Worm (Caenorhabditis elegans) whole organism, mixed stage, embryonic: ENCODE measurements around the gene F26A1.9.

Experiments
- M03D4.4 ChIP-seq: sonication (generic microtip); optimal IDR thresholded peaks from 2 replicates; lab custom pipeline; 2017; ENCODE audit warnings: mild to moderate bottlenecking, missing genetic modification characterization, missing compliant biosample characterization
- bed-3 ChIP-seq: fragments of 200-800 bp; sonication (Bioruptor generic); optimal IDR thresholded peaks from 3 replicates; lab custom pipeline; 2018; ENCODE audit warnings: mild to moderate bottlenecking, missing genetic modification characterization, moderate library complexity, missing compliant biosample characterization
- blmp-1 ChIP-seq: fragments of 150-350 bp; optimal IDR thresholded peaks from 2 replicates; lab custom pipeline; 2014; ENCODE audit warnings: missing biosample characterization, missing genetic modification characterization
- ceh-39 ChIP-seq: fragments of 150-350 bp; optimal IDR thresholded peaks from 2 replicates; lab custom pipeline; 2014; ENCODE audit warnings: missing biosample characterization, missing genetic modification characterization
- ceh-43 ChIP-seq: fragments of 200-800 bp; sonication (Bioruptor generic); optimal IDR thresholded peaks from 2 replicates; lab custom pipeline; 2018; ENCODE audit warnings: mild to moderate bottlenecking, missing genetic modification characterization, moderate library complexity, missing compliant biosample characterization
- ceh-83 ChIP-seq: fragments of 200-800 bp; sonication (Bioruptor generic); optimal IDR thresholded peaks from 2 replicates; lab custom pipeline; 2018; ENCODE audit warnings: mild to moderate bottlenecking, missing genetic modification characterization, missing compliant biosample characterization
- ces-1 ChIP-seq: fragments of 150-350 bp; optimal IDR thresholded peaks from 2 replicates; lab custom pipeline; 2014; ENCODE audit warnings: missing biosample characterization, missing genetic modification reagents, missing genetic modification characterization
- cnd-1 ChIP-seq: fragments of 200-800 bp; sonication (Bioruptor generic); optimal IDR thresholded peaks from 2 replicates; lab custom pipeline; 2018; ENCODE audit warnings: mild to moderate bottlenecking, missing genetic modification characterization, missing compliant biosample characterization
- drap-1 ChIP-seq: fragments of 200-800 bp; sonication (Bioruptor generic); optimal IDR thresholded peaks from 3 replicates; lab custom pipeline; 2018; ENCODE audit warnings: mild to moderate bottlenecking, missing genetic modification characterization, missing compliant biosample characterization
- elt-1 ChIP-seq: sonication (generic microtip); optimal IDR thresholded peaks from 2 replicates; lab custom pipeline; 2017; ENCODE audit warnings: missing genetic modification characterization, mild to moderate bottlenecking, missing compliant biosample characterization, antibody characterized with exemption, moderate library complexity, borderline replicate concordance; ENCODE audit not compliant: insufficient read depth
- elt-3 ChIP-seq: fragments of 150-350 bp; optimal IDR thresholded peaks from 2 replicates; lab custom pipeline; 2014; ENCODE audit warnings: missing biosample characterization, missing genetic modification characterization
- ham-2 ChIP-seq: fragments of 200-800 bp; sonication (Bioruptor generic); optimal IDR thresholded peaks from 2 replicates; lab custom pipeline; 2018; ENCODE audit warnings: mild to moderate bottlenecking, missing genetic modification characterization, missing compliant biosample characterization
- hlh-1 ChIP-seq: fragments of 150-350 bp; optimal IDR thresholded peaks from 2 replicates; lab custom pipeline; 2014; ENCODE audit warnings: missing biosample characterization, missing genetic modification reagents, missing genetic modification characterization
- lin-32 ChIP-seq: fragments of 200-800 bp; sonication (Bioruptor generic); optimal IDR thresholded peaks from 2 replicates; lab custom pipeline; 2018; ENCODE audit warnings: mild to moderate bottlenecking, missing genetic modification characterization, missing compliant biosample characterization
- lsy-2 ChIP-seq: fragments of 150-350 bp; optimal IDR thresholded peaks from 2 replicates; lab custom pipeline; 2014; ENCODE audit warnings: missing biosample characterization, missing genetic modification characterization
- mab-5 ChIP-seq: fragments of 150-350 bp; optimal IDR thresholded peaks from 2 replicates; lab custom pipeline; 2014; ENCODE audit warnings: missing biosample characterization, missing genetic modification characterization
- mep-1 ChIP-seq: fragments of 150-350 bp; optimal IDR thresholded peaks from 2 replicates; lab custom pipeline; 2017; ENCODE audit warnings: missing biosample characterization, missing genetic modification reagents, missing genetic modification characterization, inconsistent platforms
- mls-2 ChIP-seq: sonication (generic microtip); optimal IDR thresholded peaks from 2 replicates; lab custom pipeline; 2016; ENCODE audit warnings: mild to moderate bottlenecking, missing genetic modification characterization, moderate library complexity, missing compliant biosample characterization
- nhr-12 ChIP-seq: fragments of 150-350 bp; optimal IDR thresholded peaks from 2 replicates; lab custom pipeline; 2014; ENCODE audit warnings: missing biosample characterization, missing genetic modification characterization
- nhr-2 ChIP-seq: fragments of 150-350 bp; optimal IDR thresholded peaks from 2 replicates; lab custom pipeline; 2014; ENCODE audit warnings: missing biosample characterization, missing genetic modification characterization
- nhr-237 ChIP-seq: fragments of 150-350 bp; optimal IDR thresholded peaks from 2 replicates; lab custom pipeline; 2014; ENCODE audit warnings: missing biosample characterization, missing genetic modification characterization
- nhr-28 ChIP-seq: fragments of 150-350 bp; optimal IDR thresholded peaks from 2 replicates; lab custom pipeline; 2014; ENCODE audit warnings: missing biosample characterization, missing genetic modification characterization
- nhr-76 ChIP-seq: sonication (generic microtip); optimal IDR thresholded peaks from 2 replicates; lab custom pipeline; 2017; ENCODE audit warnings: missing biosample characterization, missing genetic modification characterization
- pha-4 ChIP-seq: fragments of 150-350 bp; optimal IDR thresholded peaks from 2 replicates; lab custom pipeline; 2018; ENCODE audit warnings: missing biosample characterization, missing genetic modification reagents, missing genetic modification characterization
- sem-2 ChIP-seq: fragments of 200-800 bp; sonication (Bioruptor generic); optimal IDR thresholded peaks from 2 replicates; lab custom pipeline; 2018; ENCODE audit warnings: mild to moderate bottlenecking, missing genetic modification characterization, missing compliant biosample characterization
- snpc-4 ChIP-seq: fragments of 150-350 bp; optimal IDR thresholded peaks from 2 replicates; lab custom pipeline; 2014; ENCODE audit warnings: missing biosample characterization, missing genetic modification characterization
- sptf-1 ChIP-seq: sonication (generic microtip); optimal IDR thresholded peaks from 2 replicates; lab custom pipeline; 2017; ENCODE audit warnings: mild to moderate bottlenecking, missing genetic modification characterization, moderate library complexity, missing compliant biosample characterization
- tbx-8 ChIP-seq: fragments of 200-800 bp; sonication (Bioruptor generic); optimal IDR thresholded peaks from 2 replicates; lab custom pipeline; 2018; ENCODE audit warnings: mild to moderate bottlenecking, missing genetic modification characterization, moderate library complexity, missing compliant biosample characterization
- unc-120 ChIP-seq: sonication (generic microtip); optimal IDR thresholded peaks from 2 replicates; lab custom pipeline; 2017; ENCODE audit warnings: missing genetic modification characterization, missing compliant biosample characterization; ENCODE audit not compliant: poor library complexity, severe bottlenecking
- unc-39 ChIP-seq: fragments of 150-350 bp; optimal IDR thresholded peaks from 2 replicates; lab custom pipeline; 2014; ENCODE audit warnings: missing biosample characterization, missing genetic modification characterization
- unc-62 ChIP-seq: fragments of 150-350 bp; optimal IDR thresholded peaks from 2 replicates; lab custom pipeline; 2014; ENCODE audit warnings: missing biosample characterization, missing genetic modification reagents, missing genetic modification characterization
- ztf-11 ChIP-seq: fragments of 150-350 bp; optimal IDR thresholded peaks from 2 replicates; lab custom pipeline; 2014; ENCODE audit warnings: missing biosample characterization, missing genetic modification characterization

Gene F26A1.9

ce11 chrIII:4806345-4806744, 23.0 kb downstream of the F26A1.9 start:
- TF ChIP-seq nhr-2 (tag; lab: Kevin White, UChicago) = peak; percentile 95
- TF ChIP-seq M03D4.4 (tag; lab: Kevin White, UChicago) = no peak

DNA sequence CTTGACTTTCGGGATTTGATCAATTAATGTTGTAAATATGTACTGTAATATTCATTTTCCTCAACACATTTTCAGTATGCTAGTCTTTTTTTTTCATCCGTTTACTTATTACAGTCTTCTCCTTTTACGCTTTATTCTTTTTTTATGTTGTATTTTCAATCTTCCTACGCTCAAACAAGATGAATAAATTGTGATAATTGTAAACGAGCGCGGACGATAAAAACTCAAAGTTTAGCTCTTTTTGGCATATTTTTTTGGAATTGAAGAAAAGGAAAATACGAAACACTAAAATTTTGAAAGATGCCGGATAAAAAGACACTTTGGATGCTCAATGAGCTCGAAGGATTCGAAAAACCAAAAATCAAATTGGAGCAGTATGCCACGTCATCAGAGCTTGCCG, 26.6 kb downstream of the F26A1.9 start, which contains the start of gene metl-5:
metl-5 (plus strand) TSS at position 301 of the 400 bp plus-strand sequence.
- TF ChIP-seq blmp-1 (tag; lab: Kevin White, UChicago) = no peak
- no peak for TF ChIP-seq nhr-28 (tag; lab: Kevin White, UChicago)
- no peak for TF ChIP-seq ceh-83
- TF ChIP-seq M03D4.4 (tag; lab: Kevin White, UChicago) = no peak
- TF ChIP-seq pha-4 = no peak
- no peak for TF ChIP-seq sptf-1 (tag; lab: Kevin White, UChicago)
- TF ChIP-seq unc-62 (GFP tag; lab: Kevin White, UChicago) = no peak
- TF ChIP-seq lin-32 (GFP tag; lab: Kevin White, UChicago) = no peak
- TF ChIP-seq tbx-8 = no peak
- no peak for TF ChIP-seq nhr-237 (tag; lab: Kevin White, UChicago)
- TF ChIP-seq mls-2 (tag; lab: Kevin White, UChicago) = no peak

ce11 chrIII:4796536-4796935, 32.8 kb downstream of the F26A1.9 start, which contains the start of gene tag-325:
Gene tag-325 (plus strand): TSS chrIII:4796836.
- TF ChIP-seq elt-3 (tag; lab: Kevin White, UChicago) (no peak), ham-2 (GFP tag; lab: Kevin White, UChicago) (no peak), drap-1 (GFP tag; lab: Kevin White, UChicago) (no peak), mab-5 (tag; lab: Kevin White, UChicago) (no peak), nhr-76 (tag; lab: Kevin White, UChicago) (no peak), sptf-1 (tag; lab: Kevin White, UChicago) (no peak), elt-1 (no peak), ztf-11 (no peak), tbx-8 (no peak), cnd-1 (no peak), ceh-43 (GFP tag; lab: Kevin White, UChicago) (no peak), nhr-237 (tag; lab: Kevin White, UChicago) (no peak), nhr-2 (tag; lab: Kevin White, UChicago) (no peak), M03D4.4 (tag; lab: Kevin White, UChicago) (no peak), lin-32 (GFP tag; lab: Kevin White, UChicago) (no peak), nhr-28 (tag; lab: Kevin White, UChicago) (no peak)

ce11 chrIII:4796039-4796438, 33.3 kb downstream of the F26A1.9 start:
- TF ChIP-seq unc-62 (GFP tag; lab: Kevin White, UChicago) (no peak), ceh-43 (GFP tag; lab: Kevin White, UChicago) (no peak), sptf-1 (tag; lab: Kevin White, UChicago) (no peak), bed-3 (GFP tag; lab: Kevin White, UChicago) (no peak), nhr-2 (tag; lab: Kevin White, UChicago) (peak; percentile 31), tbx-8 (no peak), nhr-76 (tag; lab: Kevin White, UChicago) (no peak), nhr-28 (tag; lab: Kevin White, UChicago) (no peak), lin-32 (GFP tag; lab: Kevin White, UChicago) (no peak), snpc-4 (tag; lab: Kevin White, UChicago) (no peak), ceh-39 (tag; lab: Kevin White, UChicago) (peak; percentile 69), ztf-11 (no peak), nhr-237 (tag; lab: Kevin White, UChicago) (peak; percentile 68), mls-2 (tag; lab: Kevin White, UChicago) (no peak), ham-2 (GFP tag; lab: Kevin White, UChicago) (no peak), blmp-1 (tag; lab: Kevin White, UChicago) (no peak), hlh-1 (tag; lab: Kevin White, UChicago) (peak; percentile 16), ces-1 (GFP tag; lab: Kevin White, UChicago) (no peak), mab-5 (tag; lab: Kevin White, UChicago) (no peak), unc-39 (no peak), lsy-2 (peak; percentile 14), elt-1 (no peak), unc-120 (tag; lab: Kevin White, UChicago) (no peak), nhr-12 (tag; lab: Kevin White, UChicago) (no peak), pha-4 (peak; percentile 68), sem-2 (GFP tag; lab: Kevin White, UChicago) (no peak), elt-3 (tag; lab: Kevin White, UChicago) (no peak), mep-1 (tag; lab: Kevin White, UChicago) (peak; percentile 42), cnd-1 (no peak)
